Fruit fly (Drosophila melanogaster) whole organism, prepupa: ENCODE measurements around the gene dmrt11E.
A peak's percentile ranks its signal among the peaks of the same experiment; 100 is the strongest.

Source experiments
- CG10631 ChIP-seq: fragments of 200-800 bp; sonication (Bioruptor generic); optimal IDR thresholded peaks from 2 replicates; lab custom pipeline; 2016; ENCODE audit warnings: missing biosample characterization, missing genetic modification characterization
- CG11762 ChIP-seq: fragments of 200-800 bp; sonication (Bioruptor generic); optimal IDR thresholded peaks from 3 replicates; lab custom pipeline; 2016; ENCODE audit warnings: missing biosample characterization, missing genetic modification characterization; ENCODE audit not compliant: insufficient read depth
- CG15336 ChIP-seq: fragments of 200-800 bp; sonication (Bioruptor generic); IDR thresholded peaks from 2 replicates; pipeline ENCODE4 v1.3.6; 2022; ENCODE audit warnings: missing biosample characterization, missing genetic modification characterization
- CG1621 ChIP-seq: fragments of 200-800 bp; sonication (Bioruptor generic); optimal IDR thresholded peaks from 3 replicates; lab custom pipeline; 2018; ENCODE audit warnings: missing biosample characterization, mild to moderate bottlenecking, missing genetic modification characterization
- CG16779 ChIP-seq: fragments of 200-800 bp; sonication (Bioruptor generic); optimal IDR thresholded peaks from 3 replicates; lab custom pipeline; 2017; ENCODE audit warnings: missing biosample characterization, mild to moderate bottlenecking, missing genetic modification characterization
- CG3032 ChIP-seq: fragments of 200-800 bp; optimal IDR thresholded peaks from 2 replicates; lab custom pipeline; 2019; ENCODE audit warnings: missing biosample characterization, mild to moderate bottlenecking, missing genetic modification characterization, moderate library complexity
- CG31627 ChIP-seq: fragments of 200-800 bp; sonication (Bioruptor generic); optimal IDR thresholded peaks from 3 replicates; lab custom pipeline; 2016; ENCODE audit warnings: missing biosample characterization, missing genetic modification characterization
- CG34406 ChIP-seq: fragments of 200-800 bp; sonication (Bioruptor generic); optimal IDR thresholded peaks from 3 replicates; lab custom pipeline; 2016; ENCODE audit warnings: missing biosample characterization, missing genetic modification characterization
- CG3919 ChIP-seq: fragments of 200-800 bp; sonication (Bioruptor generic); optimal IDR thresholded peaks from 3 replicates; lab custom pipeline; 2016; ENCODE audit warnings: missing biosample characterization, missing genetic modification characterization
- CG4318 ChIP-seq: fragments of 200-800 bp; sonication (Bioruptor generic); optimal IDR thresholded peaks from 3 replicates; lab custom pipeline; 2017; ENCODE audit warnings: missing biosample characterization, mild to moderate bottlenecking, missing genetic modification characterization
- CG6163 ChIP-seq: fragments of 200-800 bp; sonication (Bioruptor generic); IDR thresholded peaks from 3 replicates; pipeline ENCODE4 v1.3.6; 2022; ENCODE audit warnings: missing biosample characterization, missing genetic modification characterization
- CG6276 ChIP-seq: fragments of 200-800 bp; sonication (Bioruptor generic); optimal IDR thresholded peaks from 2 replicates; lab custom pipeline; 2017; ENCODE audit warnings: missing biosample characterization, mild to moderate bottlenecking, missing genetic modification characterization
- CG6792 ChIP-seq: fragments of 200-800 bp; sonication (Bioruptor generic); optimal IDR thresholded peaks from 3 replicates; lab custom pipeline; 2016; ENCODE audit warnings: missing biosample characterization, missing genetic modification characterization
- CG6808 ChIP-seq: fragments of 200-800 bp; sonication (Bioruptor generic); optimal IDR thresholded peaks from 3 replicates; lab custom pipeline; 2017; ENCODE audit warnings: missing biosample characterization, missing genetic modification characterization, mild to moderate bottlenecking, moderate library complexity, missing genetic modification reagents
- CG8119 ChIP-seq: fragments of 200-800 bp; sonication (Bioruptor generic); IDR thresholded peaks from 3 replicates; pipeline ENCODE4 v1.3.6; 2022; ENCODE audit warnings: missing biosample characterization, missing genetic modification characterization
- CG8632 ChIP-seq: fragments of 200-800 bp; sonication (Bioruptor generic); optimal IDR thresholded peaks from 3 replicates; lab custom pipeline; 2016; ENCODE audit warnings: missing biosample characterization, missing genetic modification characterization
- CG9139 ChIP-seq: fragments of 200-800 bp; sonication (Bioruptor generic); optimal IDR thresholded peaks from 3 replicates; lab custom pipeline; 2017; ENCODE audit warnings: missing biosample characterization, mild to moderate bottlenecking, missing genetic modification characterization
- Eip78C ChIP-seq: fragments of 200-800 bp; sonication (Bioruptor generic); peaks from one replicate; lab custom pipeline; 2016; ENCODE audit warnings: missing biosample characterization, missing genetic modification characterization
- Eip93F ChIP-seq: fragments of 200-800 bp; sonication (Bioruptor generic); optimal IDR thresholded peaks from 2 replicates; lab custom pipeline; 2016; ENCODE audit warnings: missing biosample characterization, mild to moderate bottlenecking, missing genetic modification characterization
- Ets21C ChIP-seq: fragments of 200-800 bp; sonication (Bioruptor generic); optimal IDR thresholded peaks from 3 replicates; lab custom pipeline; 2016; ENCODE audit warnings: missing biosample characterization, missing genetic modification characterization
- Ets96B ChIP-seq: fragments of 200-800 bp; optimal IDR thresholded peaks from 2 replicates; lab custom pipeline; 2019; ENCODE audit warnings: missing biosample characterization, mild to moderate bottlenecking, missing genetic modification characterization, moderate library complexity
- Gug ChIP-seq: fragments of 200-800 bp; sonication (Bioruptor generic); IDR thresholded peaks from 2 replicates; pipeline ENCODE4 v1.3.6; 2022; ENCODE audit warnings: missing biosample characterization, missing genetic modification characterization
- Hr39 ChIP-seq: fragments of 200-800 bp; sonication (Bioruptor generic); optimal IDR thresholded peaks from 2 replicates; lab custom pipeline; 2016; ENCODE audit warnings: missing biosample characterization, missing genetic modification characterization
- Hr4 ChIP-seq: fragments of 200-800 bp; sonication (Bioruptor generic); optimal IDR thresholded peaks from 3 replicates; lab custom pipeline; 2016; ENCODE audit warnings: missing biosample characterization, missing genetic modification characterization
- Lpt ChIP-seq: fragments of 200-800 bp; sonication (Bioruptor generic); optimal IDR thresholded peaks from 3 replicates; lab custom pipeline; 2016; ENCODE audit warnings: missing biosample characterization, missing genetic modification characterization
- Met ChIP-seq: fragments of 200-800 bp; sonication (Bioruptor generic); optimal IDR thresholded peaks from 3 replicates; lab custom pipeline; 2016; ENCODE audit warnings: missing biosample characterization, missing genetic modification characterization
- OdsH ChIP-seq: fragments of 200-800 bp; sonication (Bioruptor generic); optimal IDR thresholded peaks from 3 replicates; lab custom pipeline; 2016; ENCODE audit warnings: missing biosample characterization, missing genetic modification characterization
- Sox102F ChIP-seq: fragments of 200-800 bp; sonication (Bioruptor generic); optimal IDR thresholded peaks from 2 replicates; lab custom pipeline; 2016; ENCODE audit warnings: missing biosample characterization, mild to moderate bottlenecking, missing genetic modification characterization
- Sox14 ChIP-seq: fragments of 200-800 bp; sonication (Bioruptor generic); optimal IDR thresholded peaks from 3 replicates; lab custom pipeline; 2016; ENCODE audit warnings: missing biosample characterization, missing genetic modification characterization
- Sox15 ChIP-seq: fragments of 200-800 bp; sonication (Bioruptor generic); optimal IDR thresholded peaks from 3 replicates; lab custom pipeline; 2016; ENCODE audit warnings: missing biosample characterization, missing genetic modification characterization
- dac ChIP-seq: fragments of 200-800 bp; sonication (Bioruptor generic); optimal IDR thresholded peaks from 2 replicates; lab custom pipeline; 2017; ENCODE audit warnings: missing biosample characterization, mild to moderate bottlenecking, missing genetic modification characterization
- dsx ChIP-seq: fragments of 200-800 bp; optimal IDR thresholded peaks from 3 replicates; lab custom pipeline; 2019; ENCODE audit warnings: missing biosample characterization, mild to moderate bottlenecking, missing genetic modification characterization, moderate library complexity; ENCODE audit not compliant: poor library complexity, severe bottlenecking
- eg ChIP-seq: fragments of 200-800 bp; sonication (Bioruptor generic); IDR thresholded peaks from 3 replicates; pipeline ENCODE4 v1.3.6; 2022; ENCODE audit warnings: missing biosample characterization, missing genetic modification characterization
- esn ChIP-seq: fragments of 200-800 bp; sonication (Bioruptor generic); optimal IDR thresholded peaks from 2 replicates; lab custom pipeline; 2016; ENCODE audit warnings: missing biosample characterization, mild to moderate bottlenecking, missing genetic modification characterization, moderate library complexity
- fd59A ChIP-seq: fragments of 200-800 bp; sonication (Bioruptor generic); optimal IDR thresholded peaks from 2 replicates; lab custom pipeline; 2017; ENCODE audit warnings: missing biosample characterization, mild to moderate bottlenecking, missing genetic modification characterization, missing genetic modification reagents
- fd85E ChIP-seq: fragments of 200-800 bp; sonication (Bioruptor generic); optimal IDR thresholded peaks from 3 replicates; lab custom pipeline; 2016; ENCODE audit warnings: missing biosample characterization, missing genetic modification characterization
- fkh ChIP-seq: fragments of 200-800 bp; sonication (Bioruptor generic); optimal IDR thresholded peaks from 3 replicates; lab custom pipeline; 2017; ENCODE audit warnings: missing biosample characterization, mild to moderate bottlenecking, missing genetic modification characterization, moderate library complexity
- lz ChIP-seq: fragments of 200-800 bp; sonication (Bioruptor generic); optimal IDR thresholded peaks from 3 replicates; lab custom pipeline; 2016; ENCODE audit warnings: missing biosample characterization, missing genetic modification characterization
- net ChIP-seq: fragments of 200-800 bp; sonication (Bioruptor generic); optimal IDR thresholded peaks from 3 replicates; lab custom pipeline; 2016; ENCODE audit warnings: missing biosample characterization, missing genetic modification characterization
- pdm3 ChIP-seq: fragments of 200-800 bp; sonication (Bioruptor generic); optimal IDR thresholded peaks from 3 replicates; lab custom pipeline; 2016; ENCODE audit warnings: missing biosample characterization, missing genetic modification characterization
- salr ChIP-seq, 2 experiments: fragments of 200-800 bp; sonication (Bioruptor generic); optimal IDR thresholded peaks; 3 replicates each; lab custom pipeline; 2016 to 2018; ENCODE audit warnings: missing biosample characterization in 2 of 2, missing genetic modification characterization in 2 of 2, mild to moderate bottlenecking in 1 of 2
- spab ChIP-seq: fragments of 200-800 bp; sonication (Bioruptor generic); optimal IDR thresholded peaks from 2 replicates; lab custom pipeline; 2017; ENCODE audit warnings: missing biosample characterization, mild to moderate bottlenecking, missing genetic modification characterization, missing genetic modification reagents
- ss ChIP-seq, 2 experiments: fragments of 200-800 bp; sonication (Bioruptor generic); optimal IDR thresholded peaks; 2 replicates in 1 of 2; 3 replicates in 1 of 2; lab custom pipeline; 2017 to 2018; ENCODE audit warnings: mild to moderate bottlenecking in 2 of 2, missing biosample characterization in 2 of 2, missing genetic modification characterization in 2 of 2, moderate library complexity in 1 of 2
- svp ChIP-seq: fragments of 200-800 bp; sonication (Bioruptor generic); peaks from one replicate; lab custom pipeline; 2016; ENCODE audit warnings: missing biosample characterization, missing genetic modification characterization
- topi ChIP-seq: fragments of 200-800 bp; sonication (Bioruptor generic); optimal IDR thresholded peaks from 3 replicates; lab custom pipeline; 2016; ENCODE audit warnings: missing biosample characterization, missing genetic modification characterization
- vri ChIP-seq: fragments of 200-800 bp; sonication (Bioruptor generic); optimal IDR thresholded peaks from 3 replicates; lab custom pipeline; 2016; ENCODE audit warnings: missing biosample characterization, mild to moderate bottlenecking, missing genetic modification characterization

The dmrt11E gene

DNA sequence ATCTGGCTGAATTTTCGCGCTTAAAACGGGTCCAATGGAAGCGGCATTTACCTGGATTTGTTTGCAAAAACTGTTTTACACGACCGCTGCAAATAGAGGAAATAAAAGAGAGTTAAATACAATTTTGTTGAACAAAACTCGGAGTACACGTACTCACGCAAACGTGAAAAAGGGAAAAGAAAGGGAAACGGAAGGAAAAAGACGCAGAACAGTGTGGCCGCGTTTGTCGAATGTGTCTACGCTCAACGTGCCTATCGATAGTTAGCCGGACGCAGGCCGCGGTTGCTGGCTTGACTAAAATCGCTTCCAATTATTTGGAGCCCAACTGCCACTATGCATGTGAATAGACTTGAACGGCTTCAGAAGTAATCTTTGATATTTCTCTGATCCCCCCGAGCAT is 30.5 kb upstream of the dmrt11E start, which contains the start of gene RpS15Aa (continued):
- peak; percentile 64 for TF ChIP-seq vri (GFP tag; lab: Kevin White, UChicago)
- TF ChIP-seq fkh (GFP tag; lab: Kevin White, UChicago), result peak; percentile 22
- TF ChIP-seq Ets96B (tag; lab: Kevin White, UChicago), result peak; percentile 22
- TF ChIP-seq svp (GFP tag; lab: Kevin White, UChicago), result no peak
- peak; percentile 85 for TF ChIP-seq CG6163 (GFP tag; lab: Robert Waterston, UW)
- 0 out of 3 replicates have a peak, but pooled peaks have one; percentile 35 for TF ChIP-seq CG8119 (GFP tag; lab: Robert Waterston, UW)

dm6 chrX:13338113-13338512 is 29.9 kb upstream of the dmrt11E start, which contains the start of gene CG15747:
Gene CG15747 (plus strand): TSS chrX:13338318.
- TF ChIP-seq fkh (GFP tag; lab: Kevin White, UChicago), result peak; percentile 28
- no peak for TF ChIP-seq CG3032 (tag; lab: Kevin White, UChicago)
- no peak for TF ChIP-seq eg (GFP tag; lab: Robert Waterston, UW)
- no peak for TF ChIP-seq CG34406 (GFP tag; lab: Kevin White, UChicago)
- peak; percentile 11 for TF ChIP-seq Eip78C (GFP tag; lab: Kevin White, UChicago)

DNA sequence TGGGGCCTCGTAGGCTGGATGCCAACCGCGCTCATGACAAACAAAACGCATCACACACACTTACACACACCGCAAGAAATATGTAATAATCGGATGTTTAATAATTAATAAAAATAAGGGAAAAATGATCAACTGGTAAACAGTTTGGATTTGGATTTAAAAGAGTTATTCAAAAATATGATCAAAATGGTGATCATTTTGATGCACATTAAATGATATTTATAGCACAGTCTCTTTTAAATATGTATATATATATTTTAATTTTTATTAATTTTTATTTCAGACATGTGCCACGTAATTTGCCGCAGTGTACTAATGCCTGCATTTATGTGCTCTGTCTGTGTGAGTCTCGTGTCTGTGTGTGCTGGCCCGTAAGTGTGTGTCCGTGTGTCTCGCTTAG is 22.7 kb upstream of the dmrt11E start:
- TF ChIP-seq CG6792 (GFP tag; lab: Kevin White, UChicago) (no peak), CG10631 (peak; percentile 28), dsx (GFP tag; lab: Kevin White, UChicago) (peak; percentile 55), Met (GFP tag; lab: Kevin White, UChicago) (no peak), CG3032 (tag; lab: Kevin White, UChicago) (peak; percentile 61), CG1621 (tag; lab: Kevin White, UChicago) (no peak), Lpt (GFP tag; lab: Kevin White, UChicago) (no peak), pdm3 (GFP tag; lab: Kevin White, UChicago) (no peak), topi (GFP tag; lab: Kevin White, UChicago) (no peak), Sox14 (GFP tag; lab: Kevin White, UChicago) (no peak), CG16779 (peak; percentile 11), CG6808 (GFP tag; lab: Kevin White, UChicago) (peak; percentile 43), fd59A (GFP tag; lab: Kevin White, UChicago) (no peak), CG6276 (peak; percentile 41), fd85E (GFP tag; lab: Kevin White, UChicago) (no peak), ss (GFP tag; optimal IDR thresholded peaks at IDR 0.05; lab: Kevin White, UChicago) (peak; percentile 45 to 65), vri (GFP tag; lab: Kevin White, UChicago) (no peak), CG8632 (GFP tag; lab: Kevin White, UChicago) (peak; percentile 13), OdsH (GFP tag; lab: Kevin White, UChicago) (peak; percentile 28), CG9139 (GFP tag; lab: Kevin White, UChicago) (peak; percentile 15), net (GFP tag; lab: Kevin White, UChicago) (no peak), Sox102F (no peak), CG11762 (GFP tag; lab: Kevin White, UChicago) (no peak), CG34406 (GFP tag; lab: Kevin White, UChicago) (no peak), Eip93F (GFP tag; lab: Kevin White, UChicago) (no peak), Hr39 (no peak), svp (GFP tag; lab: Kevin White, UChicago) (no peak), CG31627 (GFP tag; lab: Kevin White, UChicago) (no peak), esn (GFP tag; lab: Kevin White, UChicago) (no peak), Gug (GFP tag; lab: Robert Waterston, UW) (no peak), Ets96B (tag; lab: Kevin White, UChicago) (peak; percentile 58), dac (GFP tag; lab: Kevin White, UChicago) (no peak), lz (no peak), CG4318 (GFP tag; lab: Kevin White, UChicago) (peak; percentile 27), Ets21C (GFP tag; lab: Kevin White, UChicago) (no peak), CG3919 (GFP tag; lab: Kevin White, UChicago) (no peak), fkh (GFP tag; lab: Kevin White, UChicago) (no peak), Hr4 (GFP tag; lab: Kevin White, UChicago) (no peak), spab (peak; percentile 31), CG6163 (GFP tag; lab: Robert Waterston, UW) (no peak), CG15336 (GFP tag; lab: Robert Waterston, UW) (peak; percentile 36; the same call in 1 of the 2 replicates), Eip78C (GFP tag; lab: Kevin White, UChicago) (peak; percentile 61), salr (GFP tag; optimal IDR thresholded peaks at IDR 0.05; lab: Kevin White, UChicago) (no peak), Sox15 (GFP tag; lab: Kevin White, UChicago) (no peak)
